Worm (Caenorhabditis elegans) whole organism, L3 larva: ENCODE results near the gene T01G6.1.

Source experiments
- R02D3.7 ChIP-seq: fragments of 150-350 bp; optimal IDR thresholded peaks from 2 replicates; lab custom pipeline; 2014; ENCODE audit warnings: missing biosample characterization, missing genetic modification characterization
- ZK546.5 ChIP-seq: sonication (generic microtip); optimal IDR thresholded peaks from 2 replicates; lab custom pipeline; 2017; ENCODE audit warnings: missing biosample characterization, missing genetic modification characterization
- aly-2 ChIP-seq: fragments of 150-350 bp; optimal IDR thresholded peaks from 2 replicates; lab custom pipeline; 2014; ENCODE audit warnings: missing biosample characterization, missing genetic modification characterization
- ama-1 ChIP-seq: fragments of 150-350 bp; optimal IDR thresholded peaks from 2 replicates; lab custom pipeline; 2018
- ceh-16 ChIP-seq: sonication (generic microtip); optimal IDR thresholded peaks from 2 replicates; lab custom pipeline; 2017; ENCODE audit warnings: missing biosample characterization, missing genetic modification characterization
- ceh-9 ChIP-seq: sonication (generic microtip); optimal IDR thresholded peaks from 2 replicates; lab custom pipeline; 2018; ENCODE audit warnings: missing biosample characterization, missing genetic modification characterization
- daf-12 ChIP-seq: fragments of 150-350 bp; optimal IDR thresholded peaks from 2 replicates; lab custom pipeline; 2014; ENCODE audit warnings: missing biosample characterization, missing genetic modification reagents, missing genetic modification characterization
- egl-27 ChIP-seq: sonication (generic microtip); optimal IDR thresholded peaks from 4 replicates; lab custom pipeline; 2017; ENCODE audit warnings: missing biosample characterization, missing genetic modification reagents, missing genetic modification characterization
- egl-5 ChIP-seq: fragments of 150-350 bp; optimal IDR thresholded peaks from 2 replicates; lab custom pipeline; 2017; ENCODE audit warnings: missing biosample characterization, missing genetic modification reagents, missing genetic modification characterization, inconsistent platforms
- elt-1 ChIP-seq: fragments of 150-350 bp; optimal IDR thresholded peaks from 2 replicates; lab custom pipeline; 2014; ENCODE audit warnings: missing biosample characterization, missing genetic modification characterization
- elt-2 ChIP-seq: sonication (generic microtip); optimal IDR thresholded peaks from 2 replicates; lab custom pipeline; 2016; ENCODE audit warnings: missing genetic modification reagents, mild to moderate bottlenecking, missing genetic modification characterization, missing compliant biosample characterization
- elt-3 ChIP-seq, 3 experiments: fragments of 150-350 bp in 1 of 3; sonication (generic microtip) in 2 of 3; optimal IDR thresholded peaks; 2 replicates in 2 of 3; 4 replicates in 1 of 3; lab custom pipeline; 2014 to 2017; ENCODE audit warnings: missing biosample characterization in 3 of 3, missing genetic modification characterization in 3 of 3
- eor-1 ChIP-seq, 2 experiments: fragments of 150-350 bp; optimal IDR thresholded peaks; 2 replicates each; lab custom pipeline; 2014 to 2018; ENCODE audit warnings: missing biosample characterization in 2 of 2, missing genetic modification characterization in 2 of 2
- fkh-10 ChIP-seq: sonication (generic microtip); optimal IDR thresholded peaks from 2 replicates; lab custom pipeline; 2017; ENCODE audit warnings: missing biosample characterization, missing genetic modification reagents, missing genetic modification characterization
- fkh-2 ChIP-seq: fragments of 150-350 bp; optimal IDR thresholded peaks from 2 replicates; lab custom pipeline; 2014; ENCODE audit warnings: missing biosample characterization, missing genetic modification reagents, missing genetic modification characterization
- jun-1 ChIP-seq: fragments of 150-350 bp; optimal IDR thresholded peaks from 2 replicates; lab custom pipeline; 2014; ENCODE audit warnings: missing biosample characterization, missing genetic modification reagents, missing genetic modification characterization
- lin-15B ChIP-seq: fragments of 150-350 bp; optimal IDR thresholded peaks from 2 replicates; lab custom pipeline; 2014; ENCODE audit warnings: missing biosample characterization, missing genetic modification characterization
- lsy-12 ChIP-seq: sonication (generic microtip); optimal IDR thresholded peaks from 2 replicates; lab custom pipeline; 2016; ENCODE audit warnings: mild to moderate bottlenecking, missing genetic modification characterization, missing compliant biosample characterization
- mdl-1 ChIP-seq: fragments of 150-350 bp; optimal IDR thresholded peaks from 2 replicates; lab custom pipeline; 2014; ENCODE audit warnings: missing biosample characterization, missing genetic modification characterization
- mml-1 ChIP-seq: fragments of 150-350 bp; sonication (generic microtip); optimal IDR thresholded peaks from 3 replicates; lab custom pipeline; 2014; ENCODE audit warnings: missing biosample characterization, missing genetic modification characterization
- nfya-1 ChIP-seq: sonication (generic microtip); optimal IDR thresholded peaks from 2 replicates; lab custom pipeline; 2017; ENCODE audit warnings: missing genetic modification characterization, mild to moderate bottlenecking, missing compliant biosample characterization, antibody characterized with exemption, moderate library complexity; ENCODE audit not compliant: insufficient read depth
- nhr-11 ChIP-seq: fragments of 150-350 bp; optimal IDR thresholded peaks from 2 replicates; lab custom pipeline; 2014; ENCODE audit warnings: missing biosample characterization, missing genetic modification characterization
- nhr-77 ChIP-seq: fragments of 150-350 bp; optimal IDR thresholded peaks from 2 replicates; lab custom pipeline; 2014; ENCODE audit warnings: missing biosample characterization, missing genetic modification characterization
- pqm-1 ChIP-seq: fragments of 150-350 bp; optimal IDR thresholded peaks from 2 replicates; lab custom pipeline; 2017; ENCODE audit warnings: missing biosample characterization, missing genetic modification characterization, inconsistent platforms
- sea-2 ChIP-seq: fragments of 150-350 bp; sonication (generic microtip); optimal IDR thresholded peaks from 4 replicates; lab custom pipeline; 2014; ENCODE audit warnings: missing biosample characterization, missing genetic modification reagents, missing genetic modification characterization
- snpc-4 ChIP-seq: fragments of 150-350 bp; optimal IDR thresholded peaks from 2 replicates; lab custom pipeline; 2014; ENCODE audit warnings: missing biosample characterization, missing genetic modification characterization
- tbx-2 ChIP-seq: sonication (generic microtip); optimal IDR thresholded peaks from 2 replicates; lab custom pipeline; 2016; ENCODE audit warnings: mild to moderate bottlenecking, missing genetic modification characterization, missing compliant biosample characterization
- unc-39 ChIP-seq: sonication (generic microtip); optimal IDR thresholded peaks from 4 replicates; lab custom pipeline; 2017; ENCODE audit warnings: missing biosample characterization, missing genetic modification characterization
- unc-62 ChIP-seq: fragments of 150-350 bp; sonication (generic microtip); optimal IDR thresholded peaks from 4 replicates; lab custom pipeline; 2014; ENCODE audit warnings: missing biosample characterization, missing genetic modification reagents, missing genetic modification characterization
- ztf-11 ChIP-seq: fragments of 150-350 bp; optimal IDR thresholded peaks from 2 replicates; lab custom pipeline; 2014; ENCODE audit warnings: missing biosample characterization, missing genetic modification characterization
- ztf-4 ChIP-seq: fragments of 150-350 bp; optimal IDR thresholded peaks from 2 replicates; lab custom pipeline; 2014; ENCODE audit warnings: missing biosample characterization, missing genetic modification characterization

The T01G6.1 gene

ce11 chrV:500535-500934 lies 3.0 kb downstream of the T01G6.1 start:
- no peak for TF ChIP-seq sea-2 (GFP tag; lab: Kevin White, UChicago)
- TF ChIP-seq ztf-4 (tag; lab: Kevin White, UChicago), result no peak
- TF ChIP-seq elt-3 (tag; optimal IDR thresholded peaks at IDR 0.05; lab: Kevin White, UChicago), result no peak
- no peak for TF ChIP-seq pqm-1 (tag; lab: Kevin White, UChicago)
- no peak for TF ChIP-seq fkh-10 (GFP tag; lab: Kevin White, UChicago)
- TF ChIP-seq unc-39 (tag; lab: Kevin White, UChicago), result no peak
- no peak for TF ChIP-seq snpc-4 (tag; lab: Kevin White, UChicago)
- TF ChIP-seq unc-62 (GFP tag; lab: Kevin White, UChicago), result no peak
- TF ChIP-seq egl-27 (tag; lab: Kevin White, UChicago), result no peak
- TF ChIP-seq ceh-9 (tag; lab: Kevin White, UChicago), result no peak
- no peak for TF ChIP-seq elt-2 (tag; lab: Kevin White, UChicago)

ce11 chrV:501230-501629 lies 3.7 kb downstream of the T01G6.1 start, which contains the start of gene str-256:
str-256 (minus strand) TSS chrV:501330.
- TF ChIP-seq nhr-11 (tag; lab: Kevin White, UChicago), result no peak
- no peak for TF ChIP-seq lin-15B (tag; lab: Kevin White, UChicago)
- TF ChIP-seq mdl-1 (tag; lab: Kevin White, UChicago), result no peak
- no peak for TF ChIP-seq fkh-2
- TF ChIP-seq elt-2 (tag; lab: Kevin White, UChicago), result no peak
- TF ChIP-seq sea-2 (GFP tag; lab: Kevin White, UChicago), result no peak
- TF ChIP-seq aly-2 (tag; lab: Kevin White, UChicago), result no peak
- TF ChIP-seq ztf-4 (tag; lab: Kevin White, UChicago), result no peak
- TF ChIP-seq ZK546.5 (tag; lab: Kevin White, UChicago), result no peak
- no peak for TF ChIP-seq unc-62 (GFP tag; lab: Kevin White, UChicago)
- no peak for TF ChIP-seq daf-12 (tag; lab: Kevin White, UChicago)
- no peak for TF ChIP-seq nfya-1
- no peak for TF ChIP-seq nhr-77 (tag; lab: Kevin White, UChicago)
- TF ChIP-seq lsy-12 (tag; lab: Kevin White, UChicago), result no peak

ce11 chrV:502803-503273 lies 5.3 kb downstream of the T01G6.1 start, which contains the start of gene T01G6.10:
T01G6.10 (minus strand) TSS chrV:503223.
- TF ChIP-seq elt-2 (tag; lab: Kevin White, UChicago), result no peak
- TF ChIP-seq ceh-9 (tag; lab: Kevin White, UChicago), result no peak
- no peak for TF ChIP-seq aly-2 (tag; lab: Kevin White, UChicago)
- TF ChIP-seq egl-27 (tag; lab: Kevin White, UChicago), result no peak
- no peak for TF ChIP-seq ceh-16 (tag; lab: Kevin White, UChicago)
- TF ChIP-seq ztf-11, result no peak
- TF ChIP-seq snpc-4 (tag; lab: Kevin White, UChicago), result no peak
- TF ChIP-seq ZK546.5 (tag; lab: Kevin White, UChicago), result no peak
- TF ChIP-seq jun-1 (tag; lab: Kevin White, UChicago), result no peak
- TF ChIP-seq egl-5 (tag; lab: Kevin White, UChicago), result no peak
- no peak for TF ChIP-seq pqm-1 (tag; lab: Kevin White, UChicago)
- no peak for TF ChIP-seq ztf-4 (tag; lab: Kevin White, UChicago)

ce11 chrV:503728-504127 lies 6.2 kb downstream of the T01G6.1 start, which contains the start of gene srlf-35:
srlf-35 (plus strand) TSS chrV:504028.
- no peak for TF ChIP-seq lsy-12 (tag; lab: Kevin White, UChicago)
- no peak for TF ChIP-seq mml-1 (tag; lab: Kevin White, UChicago)
- TF ChIP-seq pqm-1 (tag; lab: Kevin White, UChicago), result no peak

ce11 chrV:505191-505590 lies 7.7 kb downstream of the T01G6.1 start, which contains the start of gene srlf-19:
srlf-19 (plus strand) TSS chrV:505491.
- TF ChIP-seq jun-1 (tag; lab: Kevin White, UChicago), result no peak
- TF ChIP-seq elt-1 (tag; lab: Kevin White, UChicago), result no peak
- TF ChIP-seq R02D3.7, result no peak
- no peak for TF ChIP-seq ama-1 (lab: Kevin White, UChicago)
- no peak for TF ChIP-seq egl-5 (tag; lab: Kevin White, UChicago)
- TF ChIP-seq ztf-4 (tag; lab: Kevin White, UChicago), result no peak
- no peak for TF ChIP-seq ztf-11
- no peak for TF ChIP-seq mdl-1 (tag; lab: Kevin White, UChicago)
- TF ChIP-seq tbx-2 (tag; lab: Kevin White, UChicago), result no peak
- no peak for TF ChIP-seq eor-1 (tag; optimal IDR thresholded peaks at IDR 0.05; lab: Kevin White, UChicago)
- TF ChIP-seq, all 47 proteins: peak for 0
